Fruit fly (Drosophila melanogaster): ENCODE data around the gene GstD4.
A peak's percentile ranks its signal among the peaks of the same experiment; 100 is the strongest.

DNA sequence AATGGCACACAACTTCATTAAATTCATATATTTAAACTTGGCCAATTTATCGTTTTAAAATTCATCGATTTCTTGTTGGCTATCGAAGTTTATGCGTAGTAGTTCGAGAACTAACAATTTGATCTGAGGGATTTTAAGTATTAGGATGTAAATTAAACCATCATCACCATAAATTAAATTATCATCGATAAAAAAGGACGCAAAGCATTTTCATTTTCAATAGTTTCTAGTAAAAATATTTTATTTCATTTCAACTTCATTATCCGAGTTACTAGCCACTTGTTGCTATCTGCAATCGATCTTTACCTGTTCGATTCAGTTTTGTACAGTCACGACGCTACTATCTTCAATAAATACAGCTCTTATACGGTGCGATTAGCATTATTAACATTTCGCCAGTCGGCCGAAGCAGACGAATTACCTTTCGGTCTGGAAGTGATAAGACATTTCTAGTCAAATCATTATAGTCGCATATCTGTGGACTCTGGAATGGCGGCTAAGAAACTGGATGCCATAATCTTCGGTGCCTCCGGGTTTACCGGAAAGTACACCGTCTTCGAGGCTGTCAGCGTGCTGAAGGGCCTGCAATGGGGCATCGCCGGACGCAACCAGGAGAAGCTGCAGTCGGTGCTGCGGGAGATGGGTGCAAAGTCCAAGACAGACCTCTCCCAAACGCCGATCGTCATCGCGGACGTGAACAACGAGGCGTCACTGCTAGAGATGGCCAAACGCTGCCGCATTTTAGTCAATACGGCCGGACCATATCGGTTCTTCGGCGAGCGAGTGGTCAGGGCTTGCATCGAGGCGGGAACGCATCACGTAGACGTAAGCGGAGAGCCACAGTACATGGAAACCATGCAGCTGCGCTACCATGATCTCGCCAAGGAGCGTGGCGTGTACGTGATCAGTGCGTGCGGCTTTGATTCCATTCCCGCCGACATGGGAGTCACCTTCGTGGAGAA, 32.6 kb downstream of the GstD4 start, which contains the start of gene CG5167:
- TF ChIP-seq dmrt93B (GFP tag; optimal IDR thresholded peaks at IDR 0.05), result no peak
- TF ChIP-seq Sp1 (GFP tag; optimal IDR thresholded peaks at IDR 0.05), result peak; percentile 58
- peak in 1 of 2 experiments; percentile 67 for TF ChIP-seq foxo (GFP tag; optimal IDR thresholded peaks at IDR 0.05)

Measured in whole organism, wandering third instar larva.